Worm (Caenorhabditis elegans) whole organism, L4 larva: Measurements from ENCODE around the gene F21C10.10.
"Not testable (repeated sequence)": the region's sequence is repeated elsewhere in the genome, so short reads cannot be mapped to it uniquely, and the experiment has no call there.

ENCODE experiments used
- D1046.2 ChIP-seq: fragments of 200-800 bp; sonication (Bioruptor generic); IDR thresholded peaks from 2 replicates; pipeline ENCODE4 v1.3.6; 2022; ENCODE audit warnings: missing genetic modification characterization, missing compliant biosample characterization
- F10B5.3 ChIP-seq: sonication (generic microtip); optimal IDR thresholded peaks from 2 replicates; lab custom pipeline; 2016; ENCODE audit warnings: mild to moderate bottlenecking, missing genetic modification characterization, missing compliant biosample characterization
- T26A8.4 ChIP-seq: fragments of 200-800 bp; sonication (Bioruptor generic); IDR thresholded peaks from 2 replicates; pipeline ENCODE4 v1.3.6; 2022; ENCODE audit warnings: missing genetic modification characterization, missing compliant biosample characterization
- Y75B8A.6 ChIP-seq: fragments of 200-800 bp; sonication (Bioruptor generic); IDR thresholded peaks from 2 replicates; pipeline ENCODE4 v1.3.6; 2022; ENCODE audit warnings: missing genetic modification reagents, missing genetic modification characterization, missing compliant biosample characterization
- ZK337.2 ChIP-seq: fragments of 200-800 bp; sonication (Bioruptor generic); IDR thresholded peaks from 2 replicates; pipeline ENCODE4 v1.3.6; 2022; ENCODE audit warnings: missing genetic modification reagents, missing genetic modification characterization, missing compliant biosample characterization
- ZK546.5 ChIP-seq, 2 experiments: sonication (generic microtip); optimal IDR thresholded peaks; 2 replicates each; lab custom pipeline; 2017; ENCODE audit warnings: missing biosample characterization in 2 of 2, missing genetic modification characterization in 2 of 2
- ceh-44 ChIP-seq: fragments of 200-800 bp; sonication (Bioruptor generic); IDR thresholded peaks from 2 replicates; pipeline ENCODE4 v1.3.6; 2022; ENCODE audit warnings: missing genetic modification reagents, missing genetic modification characterization, missing compliant biosample characterization
- ces-1 ChIP-seq: fragments of 150-350 bp; sonication (generic microtip); optimal IDR thresholded peaks from 4 replicates; lab custom pipeline; 2014; ENCODE audit warnings: missing biosample characterization, missing genetic modification reagents, missing genetic modification characterization
- ctbp-1 ChIP-seq: fragments of 200-800 bp; sonication (Bioruptor generic); IDR thresholded peaks from 2 replicates; pipeline ENCODE4 v1.3.6; 2022; ENCODE audit warnings: missing genetic modification reagents, missing genetic modification characterization, missing compliant biosample characterization
- daf-8 ChIP-seq: fragments of 200-800 bp; sonication (Bioruptor generic); IDR thresholded peaks from 2 replicates; pipeline ENCODE4 v1.3.6; 2022; ENCODE audit warnings: missing genetic modification characterization, missing compliant biosample characterization
- dmd-6 ChIP-seq: fragments of 200-800 bp; sonication (Bioruptor generic); IDR thresholded peaks from 2 replicates; pipeline ENCODE4 v1.3.6; 2022; ENCODE audit warnings: missing genetic modification reagents, missing genetic modification characterization, missing compliant biosample characterization
- egl-43 ChIP-seq: fragments of 200-800 bp; sonication (Bioruptor generic); IDR thresholded peaks from 2 replicates; pipeline ENCODE4 v1.3.6; 2022; ENCODE audit warnings: missing genetic modification reagents, missing genetic modification characterization, missing compliant biosample characterization
- hif-1 ChIP-seq, 2 experiments: sonication (generic microtip); optimal IDR thresholded peaks; 2 replicates each; lab custom pipeline; 2016 to 2017; ENCODE audit warnings: missing compliant biosample characterization in 2 of 2, missing genetic modification characterization in 2 of 2, missing genetic modification reagents in 2 of 2, missing genotype in 2 of 2, mild to moderate bottlenecking in 1 of 2
- hlh-11 ChIP-seq: fragments of 200-800 bp; sonication (Bioruptor generic); optimal IDR thresholded peaks from 2 replicates; lab custom pipeline; 2018; ENCODE audit warnings: mild to moderate bottlenecking, missing genetic modification characterization, missing compliant biosample characterization
- hlh-30 ChIP-seq: sonication (generic microtip); optimal IDR thresholded peaks from 2 replicates; lab custom pipeline; 2017; ENCODE audit warnings: antibody characterized with exemption, mild to moderate bottlenecking, missing genetic modification characterization, missing compliant biosample characterization; ENCODE audit not compliant: insufficient read depth
- lim-7 ChIP-seq: fragments of 200-800 bp; sonication (Bioruptor generic); IDR thresholded peaks from 2 replicates; pipeline ENCODE4 v1.3.6; 2022; ENCODE audit warnings: missing genetic modification characterization, missing compliant biosample characterization
- lin-1 ChIP-seq: fragments of 200-800 bp; sonication (Bioruptor generic); IDR thresholded peaks from 2 replicates; pipeline ENCODE4 v1.3.6; 2022; ENCODE audit warnings: missing genetic modification reagents, missing genetic modification characterization, missing compliant biosample characterization
- lin-38 ChIP-seq: fragments of 200-800 bp; sonication (Bioruptor generic); IDR thresholded peaks from 2 replicates; pipeline ENCODE4 v1.3.6; 2022; ENCODE audit warnings: missing genetic modification reagents, missing genetic modification characterization, missing compliant biosample characterization
- lin-39 ChIP-seq: fragments of 150-350 bp; optimal IDR thresholded peaks from 2 replicates; lab custom pipeline; 2014; ENCODE audit warnings: missing biosample characterization, missing genetic modification reagents, missing genetic modification characterization
- lir-3 ChIP-seq: sonication (generic microtip); optimal IDR thresholded peaks from 2 replicates; lab custom pipeline; 2016; ENCODE audit warnings: mild to moderate bottlenecking, missing genetic modification characterization, missing compliant biosample characterization
- lsy-2 ChIP-seq, 2 experiments: fragments of 150-350 bp in 1 of 2; sonication (generic microtip) in 1 of 2; optimal IDR thresholded peaks; 2 replicates each; lab custom pipeline; 2014 to 2017; ENCODE audit warnings: missing biosample characterization in 2 of 2, missing genetic modification characterization in 2 of 2
- madf-5 ChIP-seq, 2 experiments: fragments of 200-800 bp; sonication (Bioruptor generic); IDR thresholded peaks; 2 replicates each; pipeline ENCODE4 v1.3.6; 2022; ENCODE audit warnings: missing compliant biosample characterization in 2 of 2, missing genetic modification characterization in 2 of 2
- mdt-29 ChIP-seq: fragments of 200-800 bp; sonication (Bioruptor generic); IDR thresholded peaks from 2 replicates; pipeline ENCODE4 v1.3.6; 2022; ENCODE audit warnings: missing genetic modification reagents, missing genetic modification characterization, missing compliant biosample characterization
- mes-2 ChIP-seq: sonication (generic microtip); optimal IDR thresholded peaks from 2 replicates; lab custom pipeline; 2016; ENCODE audit warnings: missing genotype, mild to moderate bottlenecking, missing genetic modification characterization, missing compliant biosample characterization; ENCODE audit not compliant: poor library complexity, severe bottlenecking
- mxl-3 ChIP-seq: fragments of 200-800 bp; sonication (Bioruptor generic); optimal IDR thresholded peaks from 2 replicates; lab custom pipeline; 2018; ENCODE audit warnings: mild to moderate bottlenecking, missing genetic modification characterization, missing compliant biosample characterization
- nhr-102 ChIP-seq: sonication (generic microtip); optimal IDR thresholded peaks from 2 replicates; lab custom pipeline; 2016; ENCODE audit warnings: mild to moderate bottlenecking, missing genetic modification characterization, moderate library complexity, missing compliant biosample characterization
- nhr-11 ChIP-seq: fragments of 150-350 bp; optimal IDR thresholded peaks from 2 replicates; lab custom pipeline; 2014; ENCODE audit warnings: missing biosample characterization, missing genetic modification characterization
- nhr-111 ChIP-seq: fragments of 200-800 bp; sonication (Bioruptor generic); optimal IDR thresholded peaks from 2 replicates; lab custom pipeline; 2018; ENCODE audit warnings: mild to moderate bottlenecking, missing genetic modification characterization, missing compliant biosample characterization
- nhr-237 ChIP-seq: sonication (generic microtip); optimal IDR thresholded peaks from 2 replicates; lab custom pipeline; 2017; ENCODE audit warnings: missing biosample characterization, missing genetic modification characterization
- nhr-25 ChIP-seq: sonication (generic microtip); optimal IDR thresholded peaks from 2 replicates; lab custom pipeline; 2017; ENCODE audit warnings: missing genetic modification characterization, mild to moderate bottlenecking, missing compliant biosample characterization, antibody characterized with exemption, moderate library complexity, borderline replicate concordance; ENCODE audit not compliant: insufficient read depth
- nhr-28 ChIP-seq: fragments of 150-350 bp; optimal IDR thresholded peaks from 2 replicates; lab custom pipeline; 2014; ENCODE audit warnings: missing biosample characterization, missing genetic modification characterization
- nhr-41 ChIP-seq: fragments of 200-800 bp; sonication (Bioruptor generic); IDR thresholded peaks from 2 replicates; pipeline ENCODE4 v1.3.6; 2022; ENCODE audit warnings: missing genetic modification reagents, missing genetic modification characterization, missing compliant biosample characterization
- nhr-42 ChIP-seq: fragments of 200-800 bp; sonication (Bioruptor generic); IDR thresholded peaks from 2 replicates; pipeline ENCODE4 v1.3.6; 2022; ENCODE audit warnings: missing genetic modification characterization, missing compliant biosample characterization
- nhr-76 ChIP-seq: fragments of 150-350 bp; optimal IDR thresholded peaks from 2 replicates; lab custom pipeline; 2014; ENCODE audit warnings: missing biosample characterization, missing genetic modification characterization
- nhr-77 ChIP-seq: fragments of 150-350 bp; optimal IDR thresholded peaks from 2 replicates; lab custom pipeline; 2014; ENCODE audit warnings: missing biosample characterization, missing genetic modification characterization
- pha-4 ChIP-seq, 2 experiments: fragments of 150-350 bp in 1 of 2; fragments of 200-800 bp in 1 of 2; sonication (Bioruptor generic) in 1 of 2; IDR thresholded peaks in 1 of 2; optimal IDR thresholded peaks in 1 of 2; 2 replicates each; pipeline versions ENCODE4 v1.3.6 to Lab custom; 2014 to 2022; ENCODE audit warnings: missing genetic modification characterization in 2 of 2, missing genetic modification reagents in 2 of 2, missing biosample characterization in 1 of 2, missing compliant biosample characterization in 1 of 2
- php-3 ChIP-seq: fragments of 200-800 bp; sonication (Bioruptor generic); IDR thresholded peaks from 2 replicates; pipeline ENCODE4 v1.3.6; 2022; ENCODE audit warnings: missing genetic modification reagents, missing genetic modification characterization, missing compliant biosample characterization
- rbr-2 ChIP-seq: sonication (generic microtip); optimal IDR thresholded peaks from 2 replicates; lab custom pipeline; 2016; ENCODE audit warnings: missing genotype, missing genetic modification characterization, missing compliant biosample characterization
- sdz-12 ChIP-seq: fragments of 200-800 bp; sonication (Bioruptor generic); optimal IDR thresholded peaks from 2 replicates; lab custom pipeline; 2018; ENCODE audit warnings: mild to moderate bottlenecking, missing genetic modification characterization, missing compliant biosample characterization
- set-16 ChIP-seq: fragments of 200-800 bp; sonication (Bioruptor generic); IDR thresholded peaks from 2 replicates; pipeline ENCODE4 v1.3.6; 2022; ENCODE audit warnings: missing genetic modification reagents, missing genetic modification characterization, missing compliant biosample characterization
- snpc-1.2 ChIP-seq: fragments of 200-800 bp; sonication (Bioruptor generic); IDR thresholded peaks from 2 replicates; pipeline ENCODE4 v1.3.6; 2022; ENCODE audit warnings: missing genetic modification reagents, missing genetic modification characterization, missing compliant biosample characterization
- snpc-4 ChIP-seq: fragments of 150-350 bp; optimal IDR thresholded peaks from 2 replicates; lab custom pipeline; 2014; ENCODE audit warnings: missing biosample characterization, missing genetic modification characterization
- spr-3 ChIP-seq: fragments of 200-800 bp; sonication (Bioruptor generic); optimal IDR thresholded peaks from 2 replicates; lab custom pipeline; 2018; ENCODE audit warnings: mild to moderate bottlenecking, missing genetic modification characterization, missing compliant biosample characterization
- tag-97 ChIP-seq: fragments of 200-800 bp; sonication (Bioruptor generic); IDR thresholded peaks from 2 replicates; pipeline ENCODE4 v1.3.6; 2022; ENCODE audit warnings: missing genetic modification characterization, missing compliant biosample characterization
- tra-1 ChIP-seq: fragments of 200-800 bp; sonication (Bioruptor generic); IDR thresholded peaks from 2 replicates; pipeline ENCODE4 v1.3.6; 2022; ENCODE audit warnings: missing genetic modification reagents, missing genetic modification characterization, missing compliant biosample characterization
- unc-62 ChIP-seq, 3 experiments: fragments of 150-350 bp in 1 of 3; sonication (generic microtip); optimal IDR thresholded peaks in 2 of 3; peaks in 1 of 3; 1 replicate in 1 of 3; 2 replicates in 2 of 3; lab custom pipeline; 2014 to 2017; ENCODE audit warnings: missing biosample characterization in 3 of 3, missing genetic modification characterization in 3 of 3, missing genetic modification reagents in 3 of 3, missing genotype in 1 of 3
- zfp-2 ChIP-seq: sonication (generic microtip); optimal IDR thresholded peaks from 2 replicates; lab custom pipeline; 2016; ENCODE audit warnings: mild to moderate bottlenecking, missing genetic modification characterization, missing compliant biosample characterization
- zfp-3 ChIP-seq: fragments of 200-800 bp; sonication (Bioruptor generic); conservative IDR thresholded peaks from 2 replicates; pipeline ENCODE4 v1.3.6; 2022; ENCODE audit warnings: missing genetic modification reagents, missing genetic modification characterization, missing compliant biosample characterization
- zip-2 ChIP-seq: fragments of 150-350 bp; optimal IDR thresholded peaks from 2 replicates; lab custom pipeline; 2014; ENCODE audit warnings: missing biosample characterization, missing genetic modification characterization
- ztf-7 ChIP-seq: fragments of 150-350 bp; optimal IDR thresholded peaks from 2 replicates; lab custom pipeline; 2014; ENCODE audit warnings: missing biosample characterization, missing genetic modification characterization

F21C10.10 gene

ce11 chrV:9085845-9086244 lies 10.2 kb upstream of the F21C10.10 start (continued):
- TF ChIP-seq nhr-11 (tag; lab: Kevin White, UChicago) (no peak), ZK337.2 (GFP tag; lab: Robert Waterston, UW) (no peak), mes-2 (tag; lab: Kevin White, UChicago) (peak; percentile 30), D1046.2 (no peak), nhr-102 (tag; lab: Kevin White, UChicago) (no peak), nhr-42 (GFP tag; lab: Robert Waterston, UW) (no peak), mdt-29 (GFP tag; lab: Robert Waterston, UW) (no peak), snpc-4 (no peak), nhr-25 (tag; lab: Kevin White, UChicago) (no peak), dmd-6 (peak; percentile 13; the same call in 1 of the 2 replicates), nhr-76 (tag; lab: Kevin White, UChicago) (no peak), zip-2 (no peak), tra-1 (no peak), F10B5.3 (tag; lab: Kevin White, UChicago) (no peak), lin-39 (no peak), lsy-2 (tag; optimal IDR thresholded peaks at IDR 0.05; lab: Kevin White, UChicago) (peak in 1 of 2 experiments; percentile 10), hlh-30 (tag; lab: Kevin White, UChicago) (peak; percentile 62), ZK546.5 (tag; optimal IDR thresholded peaks at IDR 0.05; lab: Kevin White, UChicago) (no peak), unc-62 (GFP tag; optimal IDR thresholded peaks at IDR 0.05 in 1 of 2; lab: Kevin White, UChicago) (peak in 1 of 2 experiments; percentile 83), unc-62 (tag; optimal IDR thresholded peaks at IDR 0.05; lab: Kevin White, UChicago) (no peak), nhr-111 (no peak), rbr-2 (no peak), sdz-12 (GFP tag; lab: Kevin White, UChicago) (no peak), hlh-11 (peak; percentile 67), tag-97 (GFP tag; lab: Robert Waterston, UW) (no peak), ces-1 (GFP tag; lab: Kevin White, UChicago) (no peak), madf-5 (GFP tag; IDR thresholded peaks at IDR 0.05; lab: Robert Waterston, UW) (no peak), nhr-41 (GFP tag; lab: Robert Waterston, UW) (no peak), nhr-28 (peak; percentile 90), mxl-3 (no peak), lir-3 (no peak), zfp-2 (tag; lab: Kevin White, UChicago) (no peak), Y75B8A.6 (no peak), daf-8 (GFP tag; lab: Robert Waterston, UW) (no peak), ztf-7 (tag; lab: Kevin White, UChicago) (no peak), lin-1 (GFP tag; lab: Robert Waterston, UW) (no peak), nhr-77 (tag; lab: Kevin White, UChicago) (no peak), nhr-237 (tag; lab: Kevin White, UChicago) (no peak), spr-3 (GFP tag; lab: Kevin White, UChicago) (no peak), snpc-1.2 (GFP tag; lab: Robert Waterston, UW) (no peak), hif-1 (tag; optimal IDR thresholded peaks at IDR 0.05; lab: Kevin White, UChicago) (no peak)

ce11 chrV:9086650-9087049 lies 9.4 kb upstream of the F21C10.10 start:
- TF ChIP-seq ceh-44 (GFP tag; lab: Robert Waterston, UW): peak; percentile 41; the same call in 1 of the 2 replicates
- 0 out of 2 replicates have a peak, but pooled peaks have one; percentile 15 for TF ChIP-seq set-16 (GFP tag; lab: Robert Waterston, UW)
- peak; percentile 76; the same call in 1 of the 2 replicates for TF ChIP-seq zfp-3
- TF ChIP-seq pha-4 (GFP tag; IDR thresholded peaks at IDR 0.05; lab: Robert Waterston, UW): peak; percentile 68
- TF ChIP-seq pha-4 (tag; optimal IDR thresholded peaks at IDR 0.05; lab: Kevin White, UChicago): not testable (repeated sequence)
- 0 out of 4 replicates have a peak, but pooled peaks of 1 of the 2 experiments have one; percentile 33 for TF ChIP-seq madf-5 (GFP tag; IDR thresholded peaks at IDR 0.05; lab: Robert Waterston, UW)
- TF ChIP-seq ctbp-1 (GFP tag; lab: Robert Waterston, UW): peak; percentile 64; the same call in 1 of the 2 replicates
- 0 out of 2 replicates have a peak, but pooled peaks have one; percentile 16 for TF ChIP-seq lim-7 (GFP tag; lab: Robert Waterston, UW)
- peak; percentile 44; the same call in 1 of the 2 replicates for TF ChIP-seq lin-38 (GFP tag; lab: Robert Waterston, UW)
- 0 out of 2 replicates have a peak, but pooled peaks have one; percentile 39 for TF ChIP-seq T26A8.4
- peak; percentile 53; the same call in 1 of the 2 replicates for TF ChIP-seq egl-43
- peak; percentile 15; the same call in 1 of the 2 replicates for TF ChIP-seq mdt-29 (GFP tag; lab: Robert Waterston, UW)
- TF ChIP-seq php-3 (GFP tag; lab: Robert Waterston, UW): peak; percentile 27; the same call in 1 of the 2 replicates
- TF ChIP-seq, all 104 proteins: peak for 12; not testable (repeated sequence) for 92
